Worm (Caenorhabditis elegans) whole organism, L4/young adult: ENCODE measurements around the gene bath-21.

ENCODE experiments used
- W03F9.2 ChIP-seq: fragments of 150-350 bp; optimal IDR thresholded peaks from 2 replicates; lab custom pipeline; 2014; ENCODE audit warnings: missing biosample characterization, missing genetic modification characterization
- him-1 ChIP-seq: sonication (generic microtip); optimal IDR thresholded peaks from 2 replicates; lab custom pipeline; 2016; ENCODE audit warnings: missing genotype, missing genetic modification reagents, missing genetic modification characterization, missing compliant biosample characterization

DNA sequence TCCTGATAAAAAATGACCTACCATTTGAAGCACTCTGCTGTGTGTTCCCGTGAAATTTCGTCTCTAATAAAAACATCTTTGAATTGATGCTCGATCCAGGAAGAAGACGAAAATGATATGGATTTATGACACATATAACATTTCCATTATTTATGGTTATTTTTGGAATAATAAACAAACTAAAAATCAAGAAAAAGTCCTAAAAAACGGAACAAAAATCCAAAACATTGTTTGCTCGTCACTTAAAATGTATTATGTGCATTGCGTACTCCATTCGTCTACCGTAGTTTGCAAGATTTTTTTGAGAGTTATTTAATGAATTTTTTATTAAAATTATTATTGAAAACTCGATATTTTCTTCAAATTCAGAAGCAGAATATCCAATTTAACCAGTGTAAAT, 16.0 kb upstream of the bath-21 start, which contains the start of gene bath-20:
- TF ChIP-seq him-1 (tag; lab: Kevin White, UChicago) (no peak), W03F9.2 (tag; lab: Kevin White, UChicago) (no peak)
